Fruit fly (Drosophila melanogaster) whole organism, embryonic: ENCODE measurements around the gene rno.

Source experiments
- Bdp1 ChIP-seq: fragments of 200-800 bp; sonication (Bioruptor generic); optimal IDR thresholded peaks from 3 replicates; lab custom pipeline; 2016; ENCODE audit warnings: missing biosample characterization, missing genetic modification characterization
- CG10366 ChIP-seq: fragments of 200-800 bp; sonication (Bioruptor generic); IDR thresholded peaks from 2 replicates; pipeline ENCODE4 v1.3.6; 2022; ENCODE audit warnings: missing biosample characterization, missing genetic modification characterization
- CG10543 ChIP-seq: fragments of 200-800 bp; sonication (Bioruptor generic); optimal IDR thresholded peaks from 3 replicates; lab custom pipeline; 2017; ENCODE audit warnings: missing biosample characterization, mild to moderate bottlenecking, missing genetic modification characterization, moderate library complexity
- CG12299 ChIP-seq: fragments of 200-800 bp; sonication (Bioruptor generic); optimal IDR thresholded peaks from 2 replicates; lab custom pipeline; 2018; ENCODE audit warnings: missing biosample characterization, mild to moderate bottlenecking, missing genetic modification characterization
- CG13424 ChIP-seq: fragments of 200-800 bp; sonication (Bioruptor generic); optimal IDR thresholded peaks from 2 replicates; lab custom pipeline; 2019; ENCODE audit warnings: missing biosample characterization, mild to moderate bottlenecking, missing genetic modification characterization, moderate library complexity
- CG14667 ChIP-seq: fragments of 200-800 bp; sonication (Bioruptor generic); IDR thresholded peaks from 2 replicates; pipeline ENCODE4 v1.3.6; 2022; ENCODE audit warnings: missing biosample characterization, missing genetic modification characterization
- CG14710 ChIP-seq: fragments of 200-800 bp; sonication (Bioruptor generic); optimal IDR thresholded peaks from 3 replicates; lab custom pipeline; 2019; ENCODE audit warnings: missing biosample characterization, mild to moderate bottlenecking, missing genetic modification characterization, moderate library complexity
- CG15696 ChIP-seq: fragments of 200-800 bp; sonication (Bioruptor generic); optimal IDR thresholded peaks from 2 replicates; lab custom pipeline; 2019; ENCODE audit warnings: missing biosample characterization, mild to moderate bottlenecking, missing genetic modification characterization, moderate library complexity
- CG18262 ChIP-seq: fragments of 200-800 bp; optimal IDR thresholded peaks from 3 replicates; lab custom pipeline; 2019; ENCODE audit warnings: missing biosample characterization, mild to moderate bottlenecking, missing genetic modification characterization, moderate library complexity
- CG2129 ChIP-seq: fragments of 200-800 bp; sonication (Bioruptor generic); IDR thresholded peaks from 2 replicates; pipeline ENCODE4 v1.3.6; 2022; ENCODE audit warnings: missing biosample characterization, missing genetic modification characterization; ENCODE audit not compliant: partially characterized antibody
- CG31224 ChIP-seq: fragments of 200-800 bp; sonication (Bioruptor generic); IDR thresholded peaks from 2 replicates; pipeline ENCODE4 v1.3.6; 2022; ENCODE audit warnings: missing biosample characterization, missing genetic modification characterization
- CG32532 ChIP-seq: fragments of 200-800 bp; sonication (Bioruptor generic); IDR thresholded peaks from 2 replicates; pipeline ENCODE4 v1.3.6; 2022; ENCODE audit warnings: missing biosample characterization, missing genetic modification characterization
- CG4617 ChIP-seq: fragments of 200-800 bp; sonication (Bioruptor generic); optimal IDR thresholded peaks from 3 replicates; lab custom pipeline; 2016; ENCODE audit warnings: missing biosample characterization, missing genetic modification characterization, borderline replicate concordance
- CG6683 ChIP-seq: fragments of 200-800 bp; sonication (Bioruptor generic); optimal IDR thresholded peaks from 2 replicates; lab custom pipeline; 2017; ENCODE audit warnings: missing biosample characterization, mild to moderate bottlenecking, missing genetic modification characterization, missing genetic modification reagents
- CG6791 ChIP-seq: fragments of 200-800 bp; sonication (Bioruptor generic); IDR thresholded peaks from 3 replicates; pipeline ENCODE4 v1.3.6; 2022; ENCODE audit warnings: missing biosample characterization, missing genetic modification characterization; ENCODE audit not compliant: partially characterized antibody
- CG7556 ChIP-seq: fragments of 200-800 bp; sonication (Bioruptor generic); optimal IDR thresholded peaks from 2 replicates; lab custom pipeline; 2017; ENCODE audit warnings: missing biosample characterization, mild to moderate bottlenecking, missing genetic modification characterization
- CG8388 ChIP-seq: fragments of 200-800 bp; sonication (Bioruptor generic); optimal IDR thresholded peaks from 2 replicates; lab custom pipeline; 2019; ENCODE audit warnings: missing biosample characterization, mild to moderate bottlenecking, missing genetic modification characterization, moderate library complexity
- CTCF ChIP-seq: fragments of 200-800 bp; sonication (Bioruptor generic); optimal IDR thresholded peaks from 2 replicates; lab custom pipeline; 2017; ENCODE audit warnings: missing biosample characterization, mild to moderate bottlenecking, missing genetic modification characterization, moderate library complexity
- Fer1 ChIP-seq: fragments of 200-800 bp; sonication (Bioruptor generic); optimal IDR thresholded peaks from 2 replicates; lab custom pipeline; 2017; ENCODE audit warnings: missing biosample characterization, mild to moderate bottlenecking, missing genetic modification characterization
- H2.0 ChIP-seq: fragments of 200-800 bp; sonication (Bioruptor generic); IDR thresholded peaks from 2 replicates; pipeline ENCODE4 v1.3.6; 2022; ENCODE audit warnings: missing biosample characterization, missing genetic modification characterization
- Hr78 ChIP-seq, 2 experiments: fragments of 200-800 bp in 1 of 2; fragments of >200 bp in 1 of 2; sonication (Bioruptor generic) in 1 of 2; optimal IDR thresholded peaks; 2 replicates each; lab custom pipeline; 2017 to 2019; ENCODE audit warnings: missing biosample characterization in 2 of 2, missing genetic modification characterization in 2 of 2, mild to moderate bottlenecking in 1 of 2, moderate library complexity in 1 of 2
- Kr ChIP-seq: fragments of 200-800 bp; sonication (Bioruptor generic); optimal IDR thresholded peaks from 2 replicates; lab custom pipeline; 2017; ENCODE audit warnings: missing biosample characterization, mild to moderate bottlenecking, missing genetic modification characterization
- NC2β ChIP-seq: fragments of 200-800 bp; sonication (Bioruptor generic); optimal IDR thresholded peaks from 2 replicates; lab custom pipeline; 2016; ENCODE audit warnings: missing biosample characterization, missing genetic modification characterization
- Neu2 ChIP-seq: fragments of 200-800 bp; sonication (Bioruptor generic); optimal IDR thresholded peaks from 3 replicates; lab custom pipeline; 2016; ENCODE audit warnings: missing biosample characterization, missing genetic modification characterization, borderline replicate concordance
- Oaz ChIP-seq: fragments of 200-800 bp; sonication (Bioruptor generic); IDR thresholded peaks from 2 replicates; pipeline ENCODE4 v1.3.6; 2022; ENCODE audit warnings: missing biosample characterization, missing genetic modification characterization
- Opbp ChIP-seq: fragments of 200-800 bp; sonication (Bioruptor generic); IDR thresholded peaks from 3 replicates; pipeline ENCODE4 v1.3.6; 2022; ENCODE audit warnings: missing biosample characterization, missing genetic modification characterization; ENCODE audit not compliant: partially characterized antibody
- Sin3A ChIP-seq: fragments of >200 bp; optimal IDR thresholded peaks from 2 replicates; lab custom pipeline; 2018
- ash1 ChIP-seq: fragments of 200-800 bp; sonication (Bioruptor generic); optimal IDR thresholded peaks from 2 replicates; lab custom pipeline; 2018; ENCODE audit warnings: missing biosample characterization, mild to moderate bottlenecking, missing genetic modification characterization
- bbx ChIP-seq: fragments of 200-800 bp; sonication (Bioruptor generic); IDR thresholded peaks from 2 replicates; pipeline ENCODE4 v1.3.6; 2022; ENCODE audit warnings: missing biosample characterization, missing genetic modification characterization; ENCODE audit not compliant: partially characterized antibody
- cas ChIP-seq: fragments of 200-800 bp; sonication (Bioruptor generic); IDR thresholded peaks from 2 replicates; pipeline ENCODE4 v1.3.6; 2022; ENCODE audit warnings: missing biosample characterization, missing genetic modification characterization
- cg ChIP-seq: fragments of 200-800 bp; sonication (Bioruptor generic); optimal IDR thresholded peaks from 3 replicates; lab custom pipeline; 2019; ENCODE audit warnings: missing biosample characterization, mild to moderate bottlenecking, missing genetic modification characterization, moderate library complexity
- cwo ChIP-seq: fragments of 200-800 bp; sonication (Bioruptor generic); optimal IDR thresholded peaks from 3 replicates; lab custom pipeline; 2017; ENCODE audit warnings: missing biosample characterization, missing genetic modification characterization, mild to moderate bottlenecking, moderate library complexity, missing genetic modification reagents
- dpn ChIP-seq, 2 experiments: fragments of 200-800 bp; sonication (Bioruptor generic); optimal IDR thresholded peaks; 3 replicates each; lab custom pipeline; 2016; ENCODE audit warnings: missing biosample characterization in 2 of 2, missing genetic modification characterization in 2 of 2
- dysf ChIP-seq: fragments of 200-800 bp; sonication (Bioruptor generic); IDR thresholded peaks from 3 replicates; pipeline ENCODE4 v1.3.6; 2022; ENCODE audit warnings: missing biosample characterization, missing genetic modification characterization
- eve ChIP-seq, 2 experiments: fragments of >200 bp; optimal IDR thresholded peaks; 2 replicates each; lab custom pipeline; 2017; ENCODE audit warnings: missing biosample characterization in 2 of 2, missing genetic modification characterization in 2 of 2
- ewg ChIP-seq: fragments of 200-800 bp; sonication (Bioruptor generic); optimal IDR thresholded peaks from 3 replicates; lab custom pipeline; 2017; ENCODE audit warnings: mild to moderate bottlenecking, missing biosample characterization, missing genetic modification reagents, missing genetic modification characterization
- exex ChIP-seq: fragments of 200-800 bp; sonication (Bioruptor generic); optimal IDR thresholded peaks from 4 replicates; lab custom pipeline; 2018; ENCODE audit warnings: missing biosample characterization, mild to moderate bottlenecking, missing genetic modification characterization, moderate library complexity
- gce ChIP-seq: fragments of 200-800 bp; sonication (Bioruptor generic); IDR thresholded peaks from 3 replicates; pipeline ENCODE4 v1.3.6; 2022; ENCODE audit warnings: missing biosample characterization, missing genetic modification characterization
- gfzf ChIP-seq: fragments of 200-800 bp; sonication (Bioruptor generic); optimal IDR thresholded peaks from 2 replicates; lab custom pipeline; 2016; ENCODE audit warnings: missing biosample characterization, mild to moderate bottlenecking, missing genetic modification characterization, moderate library complexity
- grau ChIP-seq: fragments of 200-800 bp; optimal IDR thresholded peaks from 3 replicates; lab custom pipeline; 2019; ENCODE audit warnings: missing biosample characterization, mild to moderate bottlenecking, missing genetic modification characterization, moderate library complexity
- gt ChIP-seq: fragments of 200-800 bp; sonication (Bioruptor generic); IDR thresholded peaks from 2 replicates; pipeline ENCODE4 v1.3.6; 2022; ENCODE audit warnings: missing biosample characterization, missing genetic modification characterization
- ham ChIP-seq: fragments of 200-800 bp; sonication (Bioruptor generic); IDR thresholded peaks from 2 replicates; pipeline ENCODE4 v1.3.6; 2022; ENCODE audit warnings: missing biosample characterization, missing genetic modification characterization
- hb ChIP-seq: fragments of 200-800 bp; sonication (Bioruptor generic); IDR thresholded peaks from 3 replicates; pipeline ENCODE4 v1.3.6; 2022; ENCODE audit warnings: missing biosample characterization, missing genetic modification characterization; ENCODE audit not compliant: partially characterized antibody
- jigr1 ChIP-seq: fragments of 200-800 bp; sonication (Bioruptor generic); IDR thresholded peaks from 3 replicates; pipeline ENCODE4 v1.3.6; 2022; ENCODE audit warnings: missing biosample characterization, missing genetic modification characterization
- pnt ChIP-seq: fragments of 200-800 bp; sonication (Bioruptor generic); optimal IDR thresholded peaks from 3 replicates; lab custom pipeline; 2016; ENCODE audit warnings: missing biosample characterization, missing genetic modification characterization
- prd ChIP-seq, 3 experiments: fragments of >200 bp in 2 of 3; fragments of 200-800 bp in 1 of 3; sonication (Bioruptor generic) in 1 of 3; optimal IDR thresholded peaks in 2 of 3; IDR thresholded peaks in 1 of 3; 2 replicates in 2 of 3; 3 replicates in 1 of 3; pipeline versions ENCODE4 v1.3.6 to Lab custom; 2017 to 2022; ENCODE audit warnings: missing biosample characterization in 1 of 3, missing genetic modification characterization in 1 of 3
- sim ChIP-seq: fragments of 200-800 bp; sonication (Bioruptor generic); IDR thresholded peaks from 2 replicates; pipeline ENCODE4 v1.3.6; 2022; ENCODE audit warnings: missing biosample characterization, missing genetic modification characterization
- sqz ChIP-seq: fragments of 200-800 bp; sonication (Bioruptor generic); optimal IDR thresholded peaks from 3 replicates; lab custom pipeline; 2018; ENCODE audit warnings: missing biosample characterization, mild to moderate bottlenecking, missing genetic modification characterization
- ssp ChIP-seq: fragments of 200-800 bp; sonication (Bioruptor generic); IDR thresholded peaks from 2 replicates; pipeline ENCODE4 v1.3.6; 2022; ENCODE audit warnings: missing biosample characterization, missing genetic modification characterization
- unpg ChIP-seq: fragments of 200-800 bp; sonication (Bioruptor generic); optimal IDR thresholded peaks from 3 replicates; lab custom pipeline; 2018; ENCODE audit warnings: missing biosample characterization, mild to moderate bottlenecking, missing genetic modification characterization, moderate library complexity

Gene rno

dm6 chr3L:184251-184650 lies 15.3 kb downstream of the rno start, which contains the start of the genes CG34140, Mkp and Mtch (continued):
- no peak for TF ChIP-seq CTCF (GFP tag; lab: Kevin White, UChicago)
- TF ChIP-seq CG10366 (GFP tag; lab: Robert Waterston, UW), result peak; percentile 84
- TF ChIP-seq CG14667 (GFP tag; lab: Robert Waterston, UW), result peak; percentile 70
- TF ChIP-seq ssp (GFP tag; lab: Robert Waterston, UW), result peak; percentile 71
- TF ChIP-seq Kr (GFP tag; lab: Kevin White, UChicago), result no peak
- TF ChIP-seq CG8388 (GFP tag; lab: Kevin White, UChicago), result peak; percentile 77
- no peak for TF ChIP-seq CG18262
- peak; percentile 92 for TF ChIP-seq CG14710 (tag; lab: Kevin White, UChicago)
- TF ChIP-seq dpn (GFP tag; optimal IDR thresholded peaks at IDR 0.05; lab: Kevin White, UChicago), result peak; percentile 91
- TF ChIP-seq Oaz (GFP tag; lab: Robert Waterston, UW), result 0 out of 2 replicates have a peak, but pooled peaks have one; percentile 39
- TF ChIP-seq CG15696 (tag; lab: Kevin White, UChicago), result peak; percentile 82
- peak; percentile 74; the same call in 2 of the 3 replicates for TF ChIP-seq CG6791 (GFP tag; lab: Robert Waterston, UW)
- TF ChIP-seq jigr1, result no peak
- TF ChIP-seq gt, result no peak
- TF ChIP-seq CG7556 (GFP tag; lab: Kevin White, UChicago), result peak; percentile 74
- TF ChIP-seq eve (GFP tag; optimal IDR thresholded peaks at IDR 0.05; lab: Kevin White, UChicago), result peak in 1 of 2 experiments; percentile 37
- 0 out of 3 replicates have a peak, but pooled peaks have one; percentile 7 for TF ChIP-seq gce (GFP tag; lab: Robert Waterston, UW)
- no peak for TF ChIP-seq grau
- peak; percentile 91 for TF ChIP-seq CG32532 (GFP tag; lab: Robert Waterston, UW)
- TF ChIP-seq Fer1, result peak; percentile 84
- TF ChIP-seq Hr78 (GFP tag; optimal IDR thresholded peaks at IDR 0.05; lab: Kevin White, UChicago), result no peak
- peak; percentile 76 for TF ChIP-seq dysf (GFP tag; lab: Robert Waterston, UW)
- no peak for TF ChIP-seq prd (optimal IDR thresholded peaks at IDR 0.05; lab: Kevin White, UChicago)
- TF ChIP-seq prd (GFP tag; IDR thresholded peaks at IDR 0.05; lab: Robert Waterston, UW), result peak; percentile 92
- no peak for TF ChIP-seq cwo (GFP tag; lab: Kevin White, UChicago)
- TF ChIP-seq CG10543 (GFP tag; lab: Kevin White, UChicago), result peak; percentile 87
- no peak for TF ChIP-seq exex (tag; lab: Kevin White, UChicago)
- no peak for TF ChIP-seq cg (GFP tag; lab: Kevin White, UChicago)
- TF ChIP-seq CG6683 (GFP tag; lab: Kevin White, UChicago), result peak; percentile 65
- TF ChIP-seq sim (GFP tag; lab: Robert Waterston, UW), result no peak
- peak; percentile 97 for TF ChIP-seq CG2129 (GFP tag; lab: Robert Waterston, UW)
- peak; percentile 77 for TF ChIP-seq pnt (GFP tag; lab: Kevin White, UChicago)
- peak; percentile 88 for TF ChIP-seq CG13424 (tag; lab: Kevin White, UChicago)
- peak; percentile 77 for TF ChIP-seq cas (GFP tag; lab: Robert Waterston, UW)
- peak; percentile 71 for TF ChIP-seq CG31224 (GFP tag; lab: Robert Waterston, UW)
- TF ChIP-seq CG4617 (GFP tag; lab: Kevin White, UChicago), result peak; percentile 93
- TF ChIP-seq Bdp1 (GFP tag; lab: Kevin White, UChicago), result peak; percentile 85
- TF ChIP-seq sqz (GFP tag; lab: Kevin White, UChicago), result no peak
- peak; percentile 78 for TF ChIP-seq gfzf (GFP tag; lab: Kevin White, UChicago)
- peak; percentile 77 for TF ChIP-seq CG12299 (tag; lab: Kevin White, UChicago)
- TF ChIP-seq Opbp (GFP tag; lab: Robert Waterston, UW), result peak; percentile 82
- no peak for TF ChIP-seq ham (GFP tag; lab: Robert Waterston, UW)
- peak; percentile 60 for TF ChIP-seq Neu2 (GFP tag; lab: Kevin White, UChicago)
- TF ChIP-seq NC2β (GFP tag; lab: Kevin White, UChicago), result peak; percentile 82
- TF ChIP-seq bbx (GFP tag; lab: Robert Waterston, UW), result peak; percentile 85
- peak; percentile 76 for TF ChIP-seq H2.0
- peak; percentile 96 for TF ChIP-seq Sin3A (lab: Kevin White, UChicago)
- TF ChIP-seq ash1 (GFP tag; lab: Kevin White, UChicago), result peak; percentile 9
- TF ChIP-seq ewg (GFP tag; lab: Kevin White, UChicago), result peak; percentile 73
- TF ChIP-seq unpg (GFP tag; lab: Kevin White, UChicago), result no peak
- peak; percentile 82 for TF ChIP-seq hb
